Fruit fly (Drosophila melanogaster) whole organism, wandering third instar larva: ENCODE data around the gene Eig71Ea.
A peak's percentile ranks its signal among the peaks of the same experiment; 100 is the strongest.

ENCODE experiments used
- Abd-B ChIP-seq: fragments of >200 bp; optimal IDR thresholded peaks from 2 replicates; lab custom pipeline; 2017; ENCODE audit warnings: missing biosample characterization, missing genetic modification characterization
- CG32264 ChIP-seq: fragments of 200-800 bp; sonication (Bioruptor generic); optimal IDR thresholded peaks from 2 replicates; lab custom pipeline; 2016; ENCODE audit warnings: missing biosample characterization, missing genetic modification characterization
- CG9705 ChIP-seq: fragments of 200-800 bp; sonication (Bioruptor generic); optimal IDR thresholded peaks from 2 replicates; lab custom pipeline; 2018; ENCODE audit warnings: missing biosample characterization, mild to moderate bottlenecking, missing genetic modification characterization
- CrebA ChIP-seq: fragments of 200-800 bp; sonication (Bioruptor generic); optimal IDR thresholded peaks from 2 replicates; lab custom pipeline; 2016; ENCODE audit warnings: missing biosample characterization, mild to moderate bottlenecking, missing genetic modification characterization, borderline replicate concordance
- Dfd ChIP-seq: fragments of >200 bp; optimal IDR thresholded peaks from 2 replicates; lab custom pipeline; 2017; ENCODE audit warnings: missing biosample characterization, missing genetic modification characterization
- Dif ChIP-seq: fragments of 200-275, 200-300 bp; sonication (Bioruptor generic); optimal IDR thresholded peaks from 2 replicates; lab custom pipeline; 2018; ENCODE audit warnings: missing biosample characterization, missing genetic modification characterization; ENCODE audit not compliant: partially characterized antibody
- GATAd ChIP-seq: sonication (Bioruptor generic); optimal IDR thresholded peaks from 2 replicates; lab custom pipeline; 2016; ENCODE audit warnings: missing biosample characterization, missing genetic modification characterization
- HLH106 ChIP-seq: fragments of 200-800 bp; optimal IDR thresholded peaks from 3 replicates; lab custom pipeline; 2019; ENCODE audit warnings: missing biosample characterization, mild to moderate bottlenecking, missing genetic modification characterization, moderate library complexity
- Hr78 ChIP-seq: fragments of >200 bp; optimal IDR thresholded peaks from 2 replicates; lab custom pipeline; 2017; ENCODE audit warnings: missing biosample characterization, missing genetic modification characterization
- Hr83 ChIP-seq: fragments of 200-300 bp; sonication (Bioruptor generic); optimal IDR thresholded peaks from 2 replicates; lab custom pipeline; 2016; ENCODE audit warnings: missing biosample characterization, mild to moderate bottlenecking, missing genetic modification characterization, moderate library complexity; ENCODE audit not compliant: poor library complexity, severe bottlenecking
- Mio ChIP-seq: sonication (Bioruptor generic); optimal IDR thresholded peaks from 2 replicates; lab custom pipeline; 2016; ENCODE audit warnings: missing biosample characterization, missing genetic modification characterization
- Myc ChIP-seq: fragments of >200 bp; optimal IDR thresholded peaks from 2 replicates; lab custom pipeline; 2017
- OdsH ChIP-seq: fragments of 200-800 bp; sonication (Bioruptor generic); optimal IDR thresholded peaks from 2 replicates; lab custom pipeline; 2016; ENCODE audit warnings: missing biosample characterization, mild to moderate bottlenecking, missing genetic modification characterization
- Sp1 ChIP-seq: fragments of 200-800 bp; sonication (Bioruptor generic); optimal IDR thresholded peaks from 3 replicates; lab custom pipeline; 2019; ENCODE audit warnings: missing biosample characterization, mild to moderate bottlenecking, missing genetic modification characterization, moderate library complexity
- Vsx2 ChIP-seq: fragments of 200-300, 225-300 bp; sonication (Bioruptor generic); optimal IDR thresholded peaks from 2 replicates; lab custom pipeline; 2018; ENCODE audit warnings: missing biosample characterization, missing genetic modification characterization; ENCODE audit not compliant: partially characterized antibody
- br ChIP-seq: fragments of 200-800 bp; sonication (Bioruptor generic); optimal IDR thresholded peaks from 2 replicates; lab custom pipeline; 2016; ENCODE audit warnings: missing biosample characterization, missing genetic modification characterization
- brk ChIP-seq: fragments of 200-800 bp; sonication (Bioruptor generic); optimal IDR thresholded peaks from 2 replicates; lab custom pipeline; 2016; ENCODE audit warnings: missing biosample characterization, mild to moderate bottlenecking, missing genetic modification characterization
- dl ChIP-seq, 2 experiments: fragments of 175-275, 200-275 bp in 1 of 2; fragments of 200-275 bp in 1 of 2; sonication (Bioruptor generic); optimal IDR thresholded peaks; lab custom pipeline; 2018; ENCODE audit warnings: mild to moderate bottlenecking in 2 of 2, missing biosample characterization in 2 of 2, missing genetic modification characterization in 2 of 2, moderate library complexity in 2 of 2; ENCODE audit not compliant: partially characterized antibody in 2 of 2, insufficient read depth in 1 of 2
- dmrt93B ChIP-seq: fragments of 200-800 bp; sonication (Bioruptor generic); optimal IDR thresholded peaks from 2 replicates; lab custom pipeline; 2018; ENCODE audit warnings: missing biosample characterization, mild to moderate bottlenecking, missing genetic modification characterization
- dsf ChIP-seq: sonication (Bioruptor generic); optimal IDR thresholded peaks from 2 replicates; lab custom pipeline; 2016; ENCODE audit warnings: missing biosample characterization, missing genetic modification characterization, borderline replicate concordance
- ey ChIP-seq: fragments of 200-800 bp; sonication (Bioruptor generic); optimal IDR thresholded peaks from 2 replicates; lab custom pipeline; 2016; ENCODE audit warnings: missing biosample characterization, missing genetic modification characterization
- foxo ChIP-seq, 2 experiments: fragments of 200-800 bp; sonication (Bioruptor generic); optimal IDR thresholded peaks; 2 replicates in 1 of 2; 3 replicates in 1 of 2; lab custom pipeline; 2016 to 2017; ENCODE audit warnings: missing biosample characterization in 2 of 2, missing genetic modification characterization in 2 of 2
- fru ChIP-seq: fragments of 200-800 bp; sonication (Bioruptor generic); optimal IDR thresholded peaks from 3 replicates; lab custom pipeline; 2016; ENCODE audit warnings: missing biosample characterization, mild to moderate bottlenecking, missing genetic modification characterization
- h ChIP-seq: fragments of 200-800 bp; sonication (Bioruptor generic); optimal IDR thresholded peaks from 3 replicates; lab custom pipeline; 2016; ENCODE audit warnings: missing biosample characterization, mild to moderate bottlenecking, missing genetic modification characterization
- jim ChIP-seq: fragments of 175-275, 200-325 bp; sonication (Bioruptor generic); optimal IDR thresholded peaks from 2 replicates; lab custom pipeline; 2016; ENCODE audit warnings: missing biosample characterization, mild to moderate bottlenecking, missing genetic modification characterization
- lola ChIP-seq: fragments of >200 bp; optimal IDR thresholded peaks from 2 replicates; lab custom pipeline; 2017; ENCODE audit warnings: missing biosample characterization, missing genetic modification characterization
- pan ChIP-seq: fragments of >200 bp; optimal IDR thresholded peaks from 2 replicates; lab custom pipeline; 2017
- psq ChIP-seq: fragments of 200-800 bp; sonication (Bioruptor generic); optimal IDR thresholded peaks from 3 replicates; lab custom pipeline; 2017; ENCODE audit warnings: missing biosample characterization, mild to moderate bottlenecking, missing genetic modification characterization, moderate library complexity
- rgr ChIP-seq: fragments of 200-800 bp; sonication (Bioruptor generic); optimal IDR thresholded peaks from 3 replicates; lab custom pipeline; 2016; ENCODE audit warnings: missing biosample characterization, mild to moderate bottlenecking, missing genetic modification characterization
- tai ChIP-seq: sonication (Bioruptor generic); optimal IDR thresholded peaks from 2 replicates; lab custom pipeline; 2016; ENCODE audit warnings: missing biosample characterization, missing genetic modification characterization
- usp ChIP-seq: fragments of >200 bp; optimal IDR thresholded peaks from 2 replicates; lab custom pipeline; 2017; ENCODE audit warnings: missing biosample characterization, missing genetic modification characterization
- woc ChIP-seq: sonication (Bioruptor generic); optimal IDR thresholded peaks from 2 replicates; lab custom pipeline; 2016; ENCODE audit warnings: missing biosample characterization, mild to moderate bottlenecking, missing genetic modification characterization

The Eig71Ea gene

dm6 chr3L:15649561-15649960, at the start of gene Eig71Ea, which contains the start of gene Eig71Eb:
TSS of gene Eig71Ea (minus strand) at chr3L:15649661.
TSS of gene Eig71Eb (plus strand) at chr3L:15649936.
- no peak for TF ChIP-seq CG32264 (GFP tag; lab: Kevin White, UChicago)
- no peak for TF ChIP-seq foxo (GFP tag; optimal IDR thresholded peaks at IDR 0.05; lab: Kevin White, UChicago)
- no peak for TF ChIP-seq psq
- TF ChIP-seq jim (GFP tag; lab: Kevin White, UChicago): no peak
- TF ChIP-seq CrebA (GFP tag; lab: Kevin White, UChicago): no peak
- TF ChIP-seq lola (GFP tag; lab: Kevin White, UChicago): no peak
- TF ChIP-seq usp (GFP tag; lab: Kevin White, UChicago): no peak
- no peak for TF ChIP-seq dl (GFP tag; optimal IDR thresholded peaks at IDR 0.05; lab: Kevin White, UChicago; ENCODE audit: insufficient read depth in 1 of 2, partially characterized antibody in 2 of 2)
- TF ChIP-seq Abd-B: no peak
- TF ChIP-seq dsf (GFP tag; lab: Kevin White, UChicago): no peak
- TF ChIP-seq br (GFP tag; lab: Kevin White, UChicago): no peak
- no peak for TF ChIP-seq HLH106 (tag; lab: Kevin White, UChicago)
- no peak for TF ChIP-seq rgr (GFP tag; lab: Kevin White, UChicago)
- TF ChIP-seq Hr83 (GFP tag; lab: Kevin White, UChicago): no peak
- TF ChIP-seq dmrt93B (GFP tag; lab: Kevin White, UChicago): no peak
- no peak for TF ChIP-seq h
- TF ChIP-seq pan (lab: Kevin White, UChicago): no peak
- no peak for TF ChIP-seq GATAd

DNA sequence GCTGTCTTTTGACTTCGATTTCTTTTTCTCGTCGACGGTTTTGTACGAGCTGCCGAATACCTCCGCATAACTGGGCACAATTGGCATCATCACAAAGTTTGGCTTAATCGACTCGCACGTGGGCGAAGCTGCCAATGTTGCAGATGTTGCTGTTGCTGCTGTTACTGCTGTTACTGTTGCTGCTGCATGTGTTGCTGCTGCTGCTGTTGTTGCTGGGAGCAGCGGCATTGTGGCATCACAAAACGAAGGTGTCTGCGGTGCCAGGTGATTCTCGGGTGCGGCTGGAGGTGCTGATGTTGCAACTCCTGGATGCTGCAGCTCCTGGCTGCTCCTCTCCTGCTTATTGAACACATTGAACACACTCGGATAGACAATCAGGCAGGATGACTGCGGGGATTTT, 48.5 kb upstream of the Eig71Ea start:
- TF ChIP-seq Dfd (GFP tag; lab: Kevin White, UChicago): peak; percentile 94
- TF ChIP-seq foxo (GFP tag; optimal IDR thresholded peaks at IDR 0.05; lab: Kevin White, UChicago): no peak
- TF ChIP-seq pan (lab: Kevin White, UChicago): no peak
- no peak for TF ChIP-seq HLH106 (tag; lab: Kevin White, UChicago)
- TF ChIP-seq, all 38 proteins: peak for 1

DNA sequence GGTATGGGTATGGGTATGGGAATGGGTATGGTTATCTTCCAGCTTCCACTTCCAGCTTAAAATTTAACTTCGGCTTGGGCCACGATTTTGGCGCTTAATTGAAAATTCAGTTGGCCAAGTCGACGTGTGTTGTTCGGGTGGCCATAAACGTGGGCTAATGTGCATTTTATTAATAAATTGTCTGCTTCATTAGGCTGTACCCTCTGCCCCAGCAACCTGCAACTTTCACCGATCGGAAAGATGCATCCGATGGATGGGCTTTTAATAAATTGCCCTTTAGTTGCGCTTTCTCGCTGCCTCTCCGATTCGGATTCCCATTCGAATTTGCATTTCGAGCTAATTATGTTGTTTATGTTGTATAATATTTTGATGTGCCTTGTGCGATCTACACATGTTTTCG, 45.7 kb upstream of the Eig71Ea start:
- TF ChIP-seq Abd-B (no peak), Hr78 (GFP tag; lab: Kevin White, UChicago) (no peak), Myc (lab: Kevin White, UChicago) (no peak), jim (GFP tag; lab: Kevin White, UChicago) (no peak), CrebA (GFP tag; lab: Kevin White, UChicago) (no peak), Mio (no peak), foxo (GFP tag; optimal IDR thresholded peaks at IDR 0.05; lab: Kevin White, UChicago) (no peak), usp (GFP tag; lab: Kevin White, UChicago) (no peak), Sp1 (GFP tag; lab: Kevin White, UChicago) (no peak)

dm6 chr3L:15694406-15694805, 44.9 kb upstream of the Eig71Ea start:
- peak; percentile 18 for TF ChIP-seq OdsH (GFP tag; lab: Kevin White, UChicago)
- no peak for TF ChIP-seq Dfd (GFP tag; lab: Kevin White, UChicago)
- TF ChIP-seq dsf (GFP tag; lab: Kevin White, UChicago): no peak
- no peak for TF ChIP-seq CG9705 (GFP tag; lab: Kevin White, UChicago)
- TF ChIP-seq pan (lab: Kevin White, UChicago): no peak
- TF ChIP-seq, all 38 proteins: peak for 1

DNA sequence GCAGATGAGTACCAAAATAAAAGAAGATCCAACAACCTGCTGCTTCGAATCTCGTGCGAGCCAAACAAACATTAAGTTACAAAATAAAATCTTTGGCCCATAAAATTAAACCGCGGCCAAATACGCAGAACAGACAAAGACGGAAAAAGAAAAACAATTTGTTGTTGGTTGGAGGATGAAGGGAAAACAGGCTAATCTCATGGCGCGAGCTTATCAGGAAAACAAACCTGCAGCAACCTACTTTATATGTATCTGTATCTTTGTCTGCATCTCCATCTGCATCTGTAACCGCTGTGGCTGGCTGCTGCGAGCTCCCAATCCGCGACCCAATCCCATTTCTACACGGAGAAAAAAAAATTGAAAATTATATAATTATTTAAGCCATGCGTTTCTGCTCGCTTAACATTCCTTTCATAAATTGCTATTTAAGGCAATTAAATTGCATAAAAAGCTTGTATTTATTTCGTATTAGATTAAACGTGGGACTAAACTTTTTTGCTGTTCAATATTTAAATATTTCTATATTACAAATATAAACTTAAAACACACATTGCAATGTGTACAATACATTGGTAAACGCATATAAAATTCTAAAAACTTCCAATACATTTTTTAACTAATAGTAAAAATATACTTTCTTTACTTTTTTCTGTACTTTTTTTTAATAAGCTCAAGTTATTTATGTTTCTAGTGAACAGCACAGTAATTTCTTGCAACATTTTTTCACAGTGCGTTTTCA, 43.5 kb upstream of the Eig71Ea start:
- TF ChIP-seq OdsH (GFP tag; lab: Kevin White, UChicago) (no peak), psq (peak; percentile 28)

DNA sequence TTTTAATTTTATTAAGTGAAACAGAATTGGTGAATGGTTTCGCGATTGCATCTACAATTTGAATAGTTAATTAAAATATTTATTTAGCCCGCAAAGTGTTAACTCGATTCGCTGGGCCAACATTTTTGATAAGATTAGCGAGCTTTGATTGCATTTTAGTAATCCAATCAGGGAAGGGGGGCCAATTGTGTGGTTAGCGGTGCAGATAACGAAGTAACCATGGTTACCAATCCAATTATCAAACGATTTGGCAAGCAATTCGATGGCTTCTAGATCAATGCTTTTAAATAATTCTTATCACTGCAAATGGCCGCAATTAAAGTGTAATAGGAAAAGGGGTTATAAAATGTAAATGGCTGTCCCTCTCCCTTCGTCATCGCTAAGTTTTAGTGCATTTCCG, 42.9 kb upstream of the Eig71Ea start:
- no peak for TF ChIP-seq woc (GFP tag; lab: Kevin White, UChicago)
- TF ChIP-seq dsf (GFP tag; lab: Kevin White, UChicago): no peak
- TF ChIP-seq Vsx2: no peak
- TF ChIP-seq lola (GFP tag; lab: Kevin White, UChicago): no peak
- TF ChIP-seq Dif: no peak
- no peak for TF ChIP-seq Dfd (GFP tag; lab: Kevin White, UChicago)
- TF ChIP-seq ey (GFP tag; lab: Kevin White, UChicago): no peak
- no peak for TF ChIP-seq OdsH (GFP tag; lab: Kevin White, UChicago)
- no peak for TF ChIP-seq dmrt93B (GFP tag; lab: Kevin White, UChicago)
- TF ChIP-seq fru: no peak
- TF ChIP-seq h: no peak
- no peak for TF ChIP-seq tai (GFP tag; lab: Kevin White, UChicago)
- no peak for TF ChIP-seq brk (GFP tag; lab: Kevin White, UChicago)
- TF ChIP-seq pan (lab: Kevin White, UChicago): no peak
- no peak for TF ChIP-seq dl (GFP tag; optimal IDR thresholded peaks at IDR 0.05; lab: Kevin White, UChicago; ENCODE audit: insufficient read depth in 1 of 2, partially characterized antibody in 2 of 2)
